Worm (Caenorhabditis elegans): ENCODE data around the gene cki-2.

Gene cki-2

ce11 chrII:7842053-7842452 is 25.8 kb downstream of the cki-2 start, which contains the start of gene klp-3:
TSS of gene klp-3 (plus strand) at chrII:7842353.
- no peak for TF ChIP-seq zfp-3 (GFP tag; conservative IDR thresholded peaks at IDR 0.05)
- TF ChIP-seq dpl-1 (GFP tag; optimal IDR thresholded peaks at IDR 0.05) = no peak
- TF ChIP-seq saeg-2 (GFP tag; IDR thresholded peaks at IDR 0.05) = no peak
- no peak for TF ChIP-seq ctbp-1 (GFP tag; IDR thresholded peaks at IDR 0.05)
- no peak for TF ChIP-seq dmd-6 (GFP tag; IDR thresholded peaks at IDR 0.05)
- TF ChIP-seq ama-1 (optimal IDR thresholded peaks at IDR 0.05) = no peak
- no peak for TF ChIP-seq lsy-2 (tag; optimal IDR thresholded peaks at IDR 0.05)
- no peak for TF ChIP-seq hmg-1.1 (GFP tag; IDR thresholded peaks at IDR 0.05)
- no peak for TF ChIP-seq hlh-11 (tag; optimal IDR thresholded peaks at IDR 0.05)
- TF ChIP-seq nhr-42 (GFP tag; IDR thresholded peaks at IDR 0.05) = no peak

- TF ChIP-seq unc-62 (GFP tag; optimal IDR thresholded peaks at IDR 0.05 in 1 of 2) (peak in 1 of 2 experiments; percentile 92), unc-62 (tag; optimal IDR thresholded peaks at IDR 0.05) (no peak), lsy-2 (tag; optimal IDR thresholded peaks at IDR 0.05) (peak in 1 of 2 experiments; percentile 33), mes-2 (tag; optimal IDR thresholded peaks at IDR 0.05; ENCODE audit: poor library complexity, severe bottlenecking) (peak; percentile 45), hlh-30 (tag; optimal IDR thresholded peaks at IDR 0.05; ENCODE audit: insufficient read depth) (no peak)
These were observed 29.4 kb downstream of the cki-2 start, which contains the start of gene T09A5.4 for ce11 chrII:7845571-7846236. TSS of gene T09A5.4 (plus strand) at chrII:7846186.

- TF ChIP-seq set-16 (GFP tag; IDR thresholded peaks at IDR 0.05) = no peak
- no peak for TF ChIP-seq lsy-2 (tag; optimal IDR thresholded peaks at IDR 0.05)
- no peak for TF ChIP-seq lir-3 (tag; optimal IDR thresholded peaks at IDR 0.05)
- no peak for TF ChIP-seq snpc-1.2 (GFP tag; IDR thresholded peaks at IDR 0.05)
- no peak for TF ChIP-seq lin-38 (GFP tag; IDR thresholded peaks at IDR 0.05)
- TF ChIP-seq dve-1 (tag; optimal IDR thresholded peaks at IDR 0.05; ENCODE audit: insufficient read depth) = no peak
- no peak for TF ChIP-seq gei-8 (GFP tag; optimal IDR thresholded peaks at IDR 0.05)
- no peak for TF ChIP-seq zag-1 (tag; optimal IDR thresholded peaks at IDR 0.05)
- TF ChIP-seq ctbp-1 (GFP tag; IDR thresholded peaks at IDR 0.05) = no peak
- no peak for TF ChIP-seq jun-1 (tag; optimal IDR thresholded peaks at IDR 0.05)
- no peak for TF ChIP-seq hlh-11 (tag; optimal IDR thresholded peaks at IDR 0.05)
- no peak for TF ChIP-seq fkh-10 (GFP tag; optimal IDR thresholded peaks at IDR 0.05)
These were observed 33.4 kb downstream of the cki-2 start, which contains the start of gene acr-7 for ce11 chrII:7849697-7850096. TSS of gene acr-7 (minus strand) at chrII:7849797.

ce11 chrII:7850575-7850974 is 34.3 kb downstream of the cki-2 start:
- peak in 1 of 2 experiments; percentile 1 for TF ChIP-seq lsy-2 (tag; optimal IDR thresholded peaks at IDR 0.05)
- TF ChIP-seq ces-1 (GFP tag; optimal IDR thresholded peaks at IDR 0.05) = no peak
- peak; percentile 84 for TF ChIP-seq php-3 (GFP tag; IDR thresholded peaks at IDR 0.05)
- no peak for TF ChIP-seq sdz-12 (GFP tag; optimal IDR thresholded peaks at IDR 0.05)
- no peak for TF ChIP-seq hlh-11 (tag; optimal IDR thresholded peaks at IDR 0.05)

ce11 chrII:7851480-7851879 is 35.2 kb downstream of the cki-2 start:
- TF ChIP-seq T26A8.4 (GFP tag; IDR thresholded peaks at IDR 0.05) = no peak
- TF ChIP-seq zag-1 (tag; optimal IDR thresholded peaks at IDR 0.05) = no peak
- TF ChIP-seq hmg-1.1 (GFP tag; IDR thresholded peaks at IDR 0.05) = 0 out of 2 replicates have a peak, but pooled peaks have one; percentile 37
- TF ChIP-seq arid-1 (GFP tag; conservative IDR thresholded peaks at IDR 0.05) = no peak
- TF ChIP-seq egl-43 (GFP tag; IDR thresholded peaks at IDR 0.05) = no peak
- no peak for TF ChIP-seq lin-38 (GFP tag; IDR thresholded peaks at IDR 0.05)
- no peak for TF ChIP-seq fkh-10 (GFP tag; optimal IDR thresholded peaks at IDR 0.05)
- TF ChIP-seq mep-1 (tag; optimal IDR thresholded peaks at IDR 0.05) = peak; percentile 6
- TF ChIP-seq lin-13 (GFP tag; optimal IDR thresholded peaks at IDR 0.05) = no peak
- TF ChIP-seq ceh-62 (tag; optimal IDR thresholded peaks at IDR 0.05) = no peak
- no peak for TF ChIP-seq zfp-3 (GFP tag; conservative IDR thresholded peaks at IDR 0.05)
- no peak for TF ChIP-seq F49E8.2 (tag; optimal IDR thresholded peaks at IDR 0.05; ENCODE audit: borderline replicate concordance)
- TF ChIP-seq nhr-10 (tag; optimal IDR thresholded peaks at IDR 0.05) = no peak
- no peak for TF ChIP-seq F26F4.8 (GFP tag; conservative IDR thresholded peaks at IDR 0.05)
- no peak for TF ChIP-seq spr-3 (GFP tag; optimal IDR thresholded peaks at IDR 0.05)
- TF ChIP-seq skn-1 (tag; optimal IDR thresholded peaks at IDR 0.05) = no peak
- TF ChIP-seq ama-1 (optimal IDR thresholded peaks at IDR 0.05) = no peak
- no peak for TF ChIP-seq nhr-42 (GFP tag; IDR thresholded peaks at IDR 0.05)
- no peak for TF ChIP-seq nhr-237 (tag; optimal IDR thresholded peaks at IDR 0.05)
- TF ChIP-seq daf-16 (GFP tag; optimal IDR thresholded peaks at IDR 0.05) = no peak
- TF ChIP-seq daf-16 (tag; optimal IDR thresholded peaks at IDR 0.05) = peak; percentile 51
- TF ChIP-seq php-3 (GFP tag; IDR thresholded peaks at IDR 0.05) = peak; percentile 44; the same call in 1 of the 2 replicates
- no peak for TF ChIP-seq mxl-2 (GFP tag; conservative IDR thresholded peaks at IDR 0.05)
- no peak for TF ChIP-seq Y105C5A.15 (GFP tag; IDR thresholded peaks at IDR 0.05)
